Worm (Caenorhabditis elegans) whole organism, L4 larva: ENCODE results near the gene F16G10.9.

ENCODE experiments used
- F37D6.2 ChIP-seq: sonication (generic microtip); optimal IDR thresholded peaks from 2 replicates; lab custom pipeline; 2016; ENCODE audit warnings: mild to moderate bottlenecking, missing genetic modification characterization, missing compliant biosample characterization
- F44E2.7 ChIP-seq: fragments of 200-800 bp; sonication (Bioruptor generic); IDR thresholded peaks from 2 replicates; pipeline ENCODE4 v2.1.2; 2022; ENCODE audit warnings: missing genetic modification characterization, missing compliant biosample characterization
- F49E8.2 ChIP-seq: sonication (generic microtip); optimal IDR thresholded peaks from 2 replicates; lab custom pipeline; 2016; ENCODE audit warnings: missing compliant biosample characterization, mild to moderate bottlenecking, missing genetic modification characterization, borderline replicate concordance
- R02D3.7 ChIP-seq: fragments of 150-350 bp; sonication (generic microtip); optimal IDR thresholded peaks from 3 replicates; lab custom pipeline; 2014; ENCODE audit warnings: missing biosample characterization, missing genetic modification characterization
- Y105C5A.15 ChIP-seq: fragments of 200-800 bp; sonication (Bioruptor generic); IDR thresholded peaks from 2 replicates; pipeline ENCODE4 v1.3.6; 2022; ENCODE audit warnings: missing genetic modification characterization, missing compliant biosample characterization
- Y48G9A.11 ChIP-seq: fragments of 200-800 bp; sonication (Bioruptor generic); IDR thresholded peaks from 2 replicates; pipeline ENCODE4 v1.3.6; 2022; ENCODE audit warnings: missing genetic modification reagents, missing genetic modification characterization, missing compliant biosample characterization
- Y5F2A.4 ChIP-seq: fragments of 200-800 bp; sonication (Bioruptor generic); optimal IDR thresholded peaks from 2 replicates; lab custom pipeline; 2018; ENCODE audit warnings: mild to moderate bottlenecking, missing genetic modification characterization, missing compliant biosample characterization
- ZK546.5 ChIP-seq, 2 experiments: sonication (generic microtip); optimal IDR thresholded peaks; 2 replicates each; lab custom pipeline; 2017; ENCODE audit warnings: missing biosample characterization in 2 of 2, missing genetic modification characterization in 2 of 2
- aha-1 ChIP-seq: fragments of 150-350 bp; peaks from one replicate; lab custom pipeline; 2014; ENCODE audit warnings: missing biosample characterization, missing genetic modification characterization
- aly-2 ChIP-seq: sonication (generic microtip); optimal IDR thresholded peaks from 2 replicates; lab custom pipeline; 2018; ENCODE audit warnings: missing biosample characterization, missing genetic modification characterization
- ama-1 ChIP-seq: fragments of 150-350 bp; optimal IDR thresholded peaks from 2 replicates; lab custom pipeline; 2014; ENCODE audit warnings: inconsistent platforms, mixed read lengths
- attf-4 ChIP-seq: sonication (generic microtip); optimal IDR thresholded peaks from 3 replicates; lab custom pipeline; 2017; ENCODE audit warnings: missing biosample characterization, missing genetic modification characterization
- ceh-20 ChIP-seq: fragments of 200-800 bp; sonication (Bioruptor generic); IDR thresholded peaks from 2 replicates; pipeline ENCODE4 v1.3.6; 2022; ENCODE audit warnings: missing genetic modification reagents, missing genetic modification characterization, missing compliant biosample characterization
- ceh-28 ChIP-seq: fragments of 150-350 bp; optimal IDR thresholded peaks from 2 replicates; lab custom pipeline; 2014; ENCODE audit warnings: missing biosample characterization, missing genetic modification reagents, missing genetic modification characterization
- ceh-82 ChIP-seq: sonication (generic microtip); optimal IDR thresholded peaks from 2 replicates; lab custom pipeline; 2017; ENCODE audit warnings: missing biosample characterization, missing genetic modification characterization
- daf-12 ChIP-seq: fragments of 150-350 bp; optimal IDR thresholded peaks from 2 replicates; lab custom pipeline; 2014; ENCODE audit warnings: missing biosample characterization, missing genetic modification reagents, missing genetic modification characterization
- daf-16 ChIP-seq, 3 experiments: sonication (generic microtip); optimal IDR thresholded peaks; 2 replicates each; lab custom pipeline; 2016 to 2017; ENCODE audit warnings: missing genetic modification characterization in 3 of 3, missing genetic modification reagents in 3 of 3, mild to moderate bottlenecking in 2 of 3, missing compliant biosample characterization in 2 of 3, missing biosample characterization in 1 of 3, moderate library complexity in 1 of 3
- daf-19 ChIP-seq: fragments of 200-800 bp; sonication (Bioruptor generic); conservative IDR thresholded peaks from 2 replicates; pipeline ENCODE4 v1.3.6; 2022; ENCODE audit warnings: missing genetic modification characterization, missing compliant biosample characterization
- dmd-8 ChIP-seq: fragments of 200-800 bp; sonication (Bioruptor generic); IDR thresholded peaks from 2 replicates; pipeline ENCODE4 v1.3.6; 2022; ENCODE audit warnings: missing genetic modification characterization, missing compliant biosample characterization
- duxl-1 ChIP-seq: sonication (generic microtip); optimal IDR thresholded peaks from 2 replicates; lab custom pipeline; 2016; ENCODE audit warnings: mild to moderate bottlenecking, missing genetic modification characterization, moderate library complexity, missing compliant biosample characterization; ENCODE audit not compliant: poor library complexity
- fkh-10 ChIP-seq: fragments of 150-350 bp; optimal IDR thresholded peaks from 2 replicates; lab custom pipeline; 2014; ENCODE audit warnings: missing biosample characterization, missing genetic modification reagents, missing genetic modification characterization
- fos-1 ChIP-seq: fragments of 150-350 bp; optimal IDR thresholded peaks from 2 replicates; lab custom pipeline; 2014; ENCODE audit warnings: missing biosample characterization, missing genetic modification characterization
- hif-1 ChIP-seq, 2 experiments: sonication (generic microtip); optimal IDR thresholded peaks; 2 replicates each; lab custom pipeline; 2016 to 2017; ENCODE audit warnings: missing compliant biosample characterization in 2 of 2, missing genetic modification characterization in 2 of 2, missing genetic modification reagents in 2 of 2, missing genotype in 2 of 2, mild to moderate bottlenecking in 1 of 2
- hlh-11 ChIP-seq: fragments of 200-800 bp; sonication (Bioruptor generic); optimal IDR thresholded peaks from 2 replicates; lab custom pipeline; 2018; ENCODE audit warnings: mild to moderate bottlenecking, missing genetic modification characterization, missing compliant biosample characterization
- hmg-1.1 ChIP-seq: fragments of 200-800 bp; sonication (Bioruptor generic); IDR thresholded peaks from 2 replicates; pipeline ENCODE4 v1.3.6; 2022; ENCODE audit warnings: missing genetic modification reagents, missing genetic modification characterization, missing compliant biosample characterization
- lin-1 ChIP-seq: fragments of 200-800 bp; sonication (Bioruptor generic); IDR thresholded peaks from 2 replicates; pipeline ENCODE4 v1.3.6; 2022; ENCODE audit warnings: missing genetic modification reagents, missing genetic modification characterization, missing compliant biosample characterization
- lin-39 ChIP-seq: fragments of 150-350 bp; optimal IDR thresholded peaks from 2 replicates; lab custom pipeline; 2014; ENCODE audit warnings: missing biosample characterization, missing genetic modification reagents, missing genetic modification characterization
- madf-9 ChIP-seq: fragments of 200-800 bp; sonication (Bioruptor generic); conservative IDR thresholded peaks from 2 replicates; pipeline ENCODE4 v1.3.6; 2022; ENCODE audit warnings: missing genetic modification reagents, missing genetic modification characterization, missing compliant biosample characterization
- mdl-1 ChIP-seq, 2 experiments: fragments of 150-350 bp in 1 of 2; sonication (generic microtip) in 1 of 2; optimal IDR thresholded peaks; 2 replicates each; lab custom pipeline; 2014 to 2017; ENCODE audit warnings: missing biosample characterization in 2 of 2, missing genetic modification characterization in 2 of 2
- nhr-10 ChIP-seq: fragments of 150-350 bp; optimal IDR thresholded peaks from 2 replicates; lab custom pipeline; 2014; ENCODE audit warnings: missing biosample characterization, missing genetic modification characterization
- nhr-41 ChIP-seq: fragments of 200-800 bp; sonication (Bioruptor generic); IDR thresholded peaks from 2 replicates; pipeline ENCODE4 v1.3.6; 2022; ENCODE audit warnings: missing genetic modification reagents, missing genetic modification characterization, missing compliant biosample characterization
- nhr-6 ChIP-seq: fragments of 150-350 bp; optimal IDR thresholded peaks from 2 replicates; lab custom pipeline; 2014; ENCODE audit warnings: missing biosample characterization, missing genetic modification characterization
- php-3 ChIP-seq: fragments of 200-800 bp; sonication (Bioruptor generic); IDR thresholded peaks from 2 replicates; pipeline ENCODE4 v1.3.6; 2022; ENCODE audit warnings: missing genetic modification reagents, missing genetic modification characterization, missing compliant biosample characterization
- saeg-2 ChIP-seq: fragments of 200-800 bp; sonication (Bioruptor generic); IDR thresholded peaks from 2 replicates; pipeline ENCODE4 v1.3.6; 2022; ENCODE audit warnings: missing genetic modification reagents, missing genetic modification characterization, missing compliant biosample characterization
- sdz-12 ChIP-seq: fragments of 200-800 bp; sonication (Bioruptor generic); optimal IDR thresholded peaks from 2 replicates; lab custom pipeline; 2018; ENCODE audit warnings: mild to moderate bottlenecking, missing genetic modification characterization, missing compliant biosample characterization
- set-16 ChIP-seq: fragments of 200-800 bp; sonication (Bioruptor generic); IDR thresholded peaks from 2 replicates; pipeline ENCODE4 v1.3.6; 2022; ENCODE audit warnings: missing genetic modification reagents, missing genetic modification characterization, missing compliant biosample characterization
- skn-1 ChIP-seq: fragments of 150-350 bp; optimal IDR thresholded peaks from 2 replicates; lab custom pipeline; 2014; ENCODE audit warnings: missing biosample characterization, missing genetic modification characterization
- spr-1 ChIP-seq: sonication (generic microtip); optimal IDR thresholded peaks from 2 replicates; lab custom pipeline; 2016; ENCODE audit warnings: mild to moderate bottlenecking, missing genetic modification characterization, missing compliant biosample characterization
- unc-130 ChIP-seq: sonication (generic microtip); optimal IDR thresholded peaks from 2 replicates; lab custom pipeline; 2016; ENCODE audit warnings: missing genetic modification reagents, missing genetic modification characterization, missing compliant biosample characterization
- unc-62 ChIP-seq, 3 experiments: fragments of 150-350 bp in 1 of 3; sonication (generic microtip); optimal IDR thresholded peaks in 2 of 3; peaks in 1 of 3; 1 replicate in 1 of 3; 2 replicates in 2 of 3; lab custom pipeline; 2014 to 2017; ENCODE audit warnings: missing biosample characterization in 3 of 3, missing genetic modification characterization in 3 of 3, missing genetic modification reagents in 3 of 3, missing genotype in 1 of 3
- vab-7 ChIP-seq: fragments of 200-800 bp; sonication (Bioruptor generic); IDR thresholded peaks from 2 replicates; pipeline ENCODE4 v1.3.6; 2022; ENCODE audit warnings: missing genetic modification reagents, missing genetic modification characterization, missing compliant biosample characterization
- zip-11 ChIP-seq: fragments of 200-800 bp; sonication (Bioruptor generic); IDR thresholded peaks from 2 replicates; pipeline ENCODE4 v1.3.6; 2022; ENCODE audit warnings: missing genetic modification characterization, missing compliant biosample characterization

The F16G10.9 gene

DNA sequence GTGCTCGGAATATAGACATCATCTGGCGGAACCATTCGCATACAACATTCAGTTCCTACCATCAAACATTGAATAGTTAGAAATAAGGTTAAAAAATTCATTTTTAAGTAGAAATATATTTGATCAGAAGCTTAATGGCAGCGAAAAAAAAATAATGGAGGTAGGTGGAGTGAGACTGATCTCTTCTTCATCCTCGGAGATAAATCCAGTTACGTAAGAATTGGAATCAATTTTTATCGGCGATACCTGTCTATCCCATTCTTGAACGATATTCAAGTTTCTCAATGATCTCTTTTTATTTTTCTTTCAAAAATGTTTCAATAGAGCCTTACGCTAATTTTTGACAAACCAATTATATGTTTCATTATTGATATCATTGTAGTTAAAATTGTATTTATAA lies at the start of gene F16G10.9:
Gene F16G10.9 (minus strand): TSS at position 101 of the 400 bp plus-strand sequence.
- TF ChIP-seq aha-1 (tag; lab: Kevin White, UChicago) (no peak), ZK546.5 (tag; optimal IDR thresholded peaks at IDR 0.05; lab: Kevin White, UChicago) (no peak), F37D6.2 (tag; lab: Kevin White, UChicago) (no peak), ama-1 (lab: Kevin White, UChicago) (no peak), unc-130 (GFP tag; lab: Kevin White, UChicago) (no peak), ceh-20 (GFP tag; lab: Robert Waterston, UW) (no peak), dmd-8 (GFP tag; lab: Robert Waterston, UW) (no peak), sdz-12 (GFP tag; lab: Kevin White, UChicago) (no peak), Y5F2A.4 (GFP tag; lab: Kevin White, UChicago) (no peak), Y48G9A.11 (GFP tag; lab: Robert Waterston, UW) (no peak), daf-19 (GFP tag; lab: Robert Waterston, UW) (no peak), F49E8.2 (tag; lab: Kevin White, UChicago) (no peak)

- TF ChIP-seq ceh-82 (tag; lab: Kevin White, UChicago): no peak
- TF ChIP-seq madf-9 (GFP tag; lab: Robert Waterston, UW): no peak
- TF ChIP-seq daf-19 (GFP tag; lab: Robert Waterston, UW): no peak
- no peak for TF ChIP-seq aha-1 (tag; lab: Kevin White, UChicago)
- no peak for TF ChIP-seq unc-130 (GFP tag; lab: Kevin White, UChicago)
- no peak for TF ChIP-seq fos-1 (tag; lab: Kevin White, UChicago)
- no peak for TF ChIP-seq vab-7
- TF ChIP-seq set-16: no peak
- no peak for TF ChIP-seq saeg-2 (GFP tag; lab: Robert Waterston, UW)
- no peak for TF ChIP-seq hlh-11 (tag; lab: Kevin White, UChicago)
- no peak for TF ChIP-seq aly-2 (tag; lab: Kevin White, UChicago)
- no peak for TF ChIP-seq hmg-1.1 (GFP tag; lab: Robert Waterston, UW)
- TF ChIP-seq F44E2.7 (GFP tag; lab: Robert Waterston, UW): no peak
These were observed 46.6 kb upstream of the F16G10.9 start, which contains the start of gene ceh-86 for ce11 chrII:2431972-2432371. Gene ceh-86, minus strand, starts transcription at chrII:2432072.

- TF ChIP-seq fkh-10 (GFP tag; lab: Kevin White, UChicago): no peak
- peak in 1 of 2 experiments; percentile 57 for TF ChIP-seq unc-62 (GFP tag; optimal IDR thresholded peaks at IDR 0.05 in 1 of 2; lab: Kevin White, UChicago)
- no peak for TF ChIP-seq unc-62 (tag; optimal IDR thresholded peaks at IDR 0.05; lab: Kevin White, UChicago)
- no peak for TF ChIP-seq daf-16 (GFP tag; optimal IDR thresholded peaks at IDR 0.05; lab: Kevin White, UChicago)
- peak; percentile 80 for TF ChIP-seq daf-16 (tag; optimal IDR thresholded peaks at IDR 0.05; lab: Kevin White, UChicago)
These were observed 37.0 kb upstream of the F16G10.9 start for ce11 chrII:2422427-2422826.

ce11 chrII:2421905-2422304 lies 36.5 kb upstream of the F16G10.9 start, which contains the start of gene F42G2.2:
Gene F42G2.2, plus strand, starts transcription at chrII:2422205.
- no peak for TF ChIP-seq daf-12 (tag; lab: Kevin White, UChicago)
- TF ChIP-seq zip-11 (GFP tag; lab: Robert Waterston, UW): no peak
- no peak for TF ChIP-seq R02D3.7 (tag; lab: Kevin White, UChicago)
- no peak for TF ChIP-seq hif-1 (tag; optimal IDR thresholded peaks at IDR 0.05; lab: Kevin White, UChicago)
- TF ChIP-seq nhr-10 (tag; lab: Kevin White, UChicago): no peak
- TF ChIP-seq madf-9 (GFP tag; lab: Robert Waterston, UW): no peak
- no peak for TF ChIP-seq duxl-1 (tag; lab: Kevin White, UChicago)
- no peak for TF ChIP-seq Y105C5A.15
- no peak for TF ChIP-seq lin-1
- TF ChIP-seq nhr-6 (tag; lab: Kevin White, UChicago): no peak
- no peak for TF ChIP-seq attf-4 (tag; lab: Kevin White, UChicago)
- TF ChIP-seq lin-39 (tag; lab: Kevin White, UChicago): no peak
- no peak for TF ChIP-seq php-3
- TF ChIP-seq skn-1 (tag; lab: Kevin White, UChicago): no peak
- no peak for TF ChIP-seq daf-16 (GFP tag; optimal IDR thresholded peaks at IDR 0.05; lab: Kevin White, UChicago)
- no peak for TF ChIP-seq daf-16 (tag; optimal IDR thresholded peaks at IDR 0.05; lab: Kevin White, UChicago)
- no peak for TF ChIP-seq ceh-28
- no peak for TF ChIP-seq mdl-1 (tag; optimal IDR thresholded peaks at IDR 0.05; lab: Kevin White, UChicago)
- TF ChIP-seq spr-1 (tag; lab: Kevin White, UChicago): no peak
- TF ChIP-seq nhr-41 (GFP tag; lab: Robert Waterston, UW): no peak
